Fruit fly (Drosophila melanogaster): Measurements from ENCODE around the gene OtopLc.

DNA sequence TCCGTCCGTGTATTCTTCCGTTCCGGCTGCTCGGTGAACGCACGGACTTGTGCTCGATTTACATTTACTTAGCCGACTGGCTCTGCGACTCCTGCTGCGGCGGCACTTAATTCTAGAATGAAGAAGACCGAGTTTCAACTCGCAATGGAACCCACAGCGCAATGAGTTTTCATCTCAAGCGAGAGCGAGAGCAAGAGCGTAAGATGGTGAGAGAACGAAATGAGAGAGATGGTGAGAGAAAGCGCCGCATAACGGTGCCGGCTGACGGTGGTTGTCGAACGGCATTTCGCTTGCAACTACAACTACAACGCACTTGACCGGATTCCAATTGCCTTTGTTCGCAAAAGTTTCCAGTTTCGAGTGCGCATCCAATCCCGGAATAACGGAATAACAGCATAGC, at the start of gene OtopLc:
- no peak for TF ChIP-seq esn (GFP tag; optimal IDR thresholded peaks at IDR 0.05)
- TF ChIP-seq CG4318 (GFP tag; optimal IDR thresholded peaks at IDR 0.05) = no peak
- TF ChIP-seq CG6792 (GFP tag; optimal IDR thresholded peaks at IDR 0.05) = no peak
- no peak for TF ChIP-seq lz (GFP tag; optimal IDR thresholded peaks at IDR 0.05)
- TF ChIP-seq Hr39 (GFP tag; optimal IDR thresholded peaks at IDR 0.05) = no peak
- TF ChIP-seq salr (GFP tag; optimal IDR thresholded peaks at IDR 0.05) = no peak
- no peak for TF ChIP-seq CG15336 (GFP tag; IDR thresholded peaks at IDR 0.05)
